Worm (Caenorhabditis elegans) whole organism, mixed stage, embryonic: Measurements from ENCODE around the gene F26C11.1.

Source experiments
- nhr-28 ChIP-seq: fragments of 150-350 bp; optimal IDR thresholded peaks from 2 replicates; lab custom pipeline; 2014; ENCODE audit warnings: missing biosample characterization, missing genetic modification characterization
- snpc-4 ChIP-seq: fragments of 150-350 bp; optimal IDR thresholded peaks from 2 replicates; lab custom pipeline; 2014; ENCODE audit warnings: missing biosample characterization, missing genetic modification characterization

DNA sequence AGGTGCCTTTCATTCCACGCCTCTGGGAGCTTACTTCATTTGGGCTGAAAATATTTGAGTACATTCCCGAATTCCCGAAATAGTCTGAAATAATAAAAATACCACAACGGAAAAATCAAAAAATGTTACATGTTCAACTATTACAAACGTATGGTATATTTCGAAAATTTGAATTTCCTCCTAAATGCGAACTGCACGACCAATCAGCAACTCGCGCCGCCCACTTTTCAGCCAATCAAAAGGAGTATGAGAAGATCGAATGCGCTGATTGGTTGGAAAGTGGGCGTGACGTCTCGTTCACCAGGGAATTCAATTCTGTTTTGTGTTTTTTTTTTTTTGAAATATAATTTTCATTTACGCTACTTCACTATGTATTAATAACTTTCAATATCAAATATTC is 25.8 kb upstream of the F26C11.1 start, which contains the start of gene old-1:
- TF ChIP-seq nhr-28 (tag; lab: Kevin White, UChicago): no peak
- no peak for TF ChIP-seq snpc-4 (tag; lab: Kevin White, UChicago)
